Worm (Caenorhabditis elegans) whole organism, young adult: Measurements from ENCODE around the gene flp-27.

Experiments used
- B0019.2 ChIP-seq: fragments of 200-800 bp; sonication (Bioruptor generic); conservative IDR thresholded peaks from 2 replicates; pipeline ENCODE4 v1.3.6; 2022; ENCODE audit warnings: missing genetic modification reagents, missing genetic modification characterization, missing compliant biosample characterization
- B0035.1 ChIP-seq: sonication (generic microtip); optimal IDR thresholded peaks from 2 replicates; lab custom pipeline; 2016; ENCODE audit warnings: missing genetic modification characterization, mild to moderate bottlenecking, missing compliant biosample characterization, missing genotype, missing genetic modification reagents
- C06A6.2 ChIP-seq: fragments of 200-800 bp; sonication (Bioruptor generic); conservative IDR thresholded peaks from 2 replicates; pipeline ENCODE4 v1.3.6; 2022; ENCODE audit warnings: missing genetic modification characterization, missing compliant biosample characterization
- C17E4.6 ChIP-seq: fragments of 200-800 bp; sonication (Bioruptor generic); IDR thresholded peaks from 2 replicates; pipeline ENCODE4 v1.3.6; 2022; ENCODE audit warnings: missing genetic modification reagents, missing genetic modification characterization, missing compliant biosample characterization
- F23B12.7 ChIP-seq: sonication (generic microtip); optimal IDR thresholded peaks from 2 replicates; lab custom pipeline; 2017; ENCODE audit warnings: missing genetic modification characterization, mild to moderate bottlenecking, missing compliant biosample characterization, antibody characterized with exemption, moderate library complexity; ENCODE audit not compliant: insufficient read depth
- F33H1.4 ChIP-seq: fragments of 200-800 bp; sonication (Bioruptor generic); IDR thresholded peaks from 2 replicates; pipeline ENCODE4 v1.3.6; 2022; ENCODE audit warnings: missing genetic modification reagents, missing genetic modification characterization, missing compliant biosample characterization
- F39B2.1 ChIP-seq: fragments of 200-800 bp; sonication (Bioruptor generic); IDR thresholded peaks from 2 replicates; pipeline ENCODE4 v1.3.6; 2022; ENCODE audit warnings: missing genetic modification reagents, missing genetic modification characterization, missing compliant biosample characterization
- F52B5.7 ChIP-seq: sonication (generic microtip); optimal IDR thresholded peaks from 2 replicates; lab custom pipeline; 2016; ENCODE audit warnings: mild to moderate bottlenecking, missing genetic modification characterization, missing compliant biosample characterization
- F55B11.4 ChIP-seq: sonication (generic microtip); optimal IDR thresholded peaks from 2 replicates; lab custom pipeline; 2016; ENCODE audit warnings: missing compliant biosample characterization, missing genetic modification characterization, borderline replicate concordance; ENCODE audit not compliant: insufficient read depth
- F57A8.1 ChIP-seq: fragments of 200-800 bp; sonication (Bioruptor generic); optimal IDR thresholded peaks from 2 replicates; lab custom pipeline; 2018; ENCODE audit warnings: mild to moderate bottlenecking, missing genetic modification characterization, moderate library complexity, missing compliant biosample characterization
- Y53G8AR.9 ChIP-seq: fragments of 200-800 bp; sonication (Bioruptor generic); conservative IDR thresholded peaks from 2 replicates; pipeline ENCODE4 v1.3.6; 2022; ENCODE audit warnings: missing genetic modification reagents, missing genetic modification characterization, missing compliant biosample characterization
- ZK185.1 ChIP-seq: sonication (generic microtip); optimal IDR thresholded peaks from 2 replicates; lab custom pipeline; 2016; ENCODE audit warnings: mild to moderate bottlenecking, missing genetic modification characterization, missing compliant biosample characterization; ENCODE audit not compliant: poor library complexity, severe bottlenecking
- atf-7 ChIP-seq: sonication (generic microtip); optimal IDR thresholded peaks from 2 replicates; lab custom pipeline; 2017; ENCODE audit warnings: mild to moderate bottlenecking, missing genetic modification characterization, missing compliant biosample characterization
- attf-3 ChIP-seq: fragments of 200-800 bp; sonication (Bioruptor generic); conservative IDR thresholded peaks from 2 replicates; pipeline ENCODE4 v1.3.6; 2022; ENCODE audit warnings: missing genetic modification reagents, missing genetic modification characterization, missing compliant biosample characterization
- attf-6 ChIP-seq: fragments of 200-800 bp; sonication (Bioruptor generic); IDR thresholded peaks from 2 replicates; pipeline ENCODE4 v1.3.6; 2022; ENCODE audit warnings: missing genetic modification reagents, missing genetic modification characterization, missing compliant biosample characterization
- cebp-2 ChIP-seq: fragments of 200-800 bp; sonication (Bioruptor generic); IDR thresholded peaks from 2 replicates; pipeline ENCODE4 v1.3.6; 2022; ENCODE audit warnings: missing genetic modification characterization, missing compliant biosample characterization
- ceh-100 ChIP-seq: fragments of 200-800 bp; sonication (Bioruptor generic); IDR thresholded peaks from 2 replicates; pipeline ENCODE4 v1.3.6; 2022; ENCODE audit warnings: missing genetic modification reagents, missing genetic modification characterization, missing compliant biosample characterization
- ceh-27 ChIP-seq: fragments of 200-800 bp; sonication (Bioruptor generic); optimal IDR thresholded peaks from 2 replicates; lab custom pipeline; 2018; ENCODE audit warnings: mild to moderate bottlenecking, missing genetic modification characterization, moderate library complexity, missing compliant biosample characterization
- ceh-40 ChIP-seq: fragments of 200-800 bp; sonication (Bioruptor generic); IDR thresholded peaks from 2 replicates; pipeline ENCODE4 v1.3.6; 2022; ENCODE audit warnings: missing genetic modification characterization, missing compliant biosample characterization
- ceh-91 ChIP-seq: fragments of 200-800 bp; sonication (Bioruptor generic); IDR thresholded peaks from 2 replicates; pipeline ENCODE4 v1.3.6; 2022; ENCODE audit warnings: missing genetic modification reagents, missing genetic modification characterization, missing compliant biosample characterization
- chd-7 ChIP-seq: sonication (generic microtip); optimal IDR thresholded peaks from 2 replicates; lab custom pipeline; 2016; ENCODE audit warnings: mild to moderate bottlenecking, missing genetic modification characterization, moderate library complexity, missing compliant biosample characterization
- dpff-1 ChIP-seq: sonication (generic microtip); optimal IDR thresholded peaks from 2 replicates; lab custom pipeline; 2017; ENCODE audit warnings: mild to moderate bottlenecking, missing genetic modification characterization, missing compliant biosample characterization
- egl-44 ChIP-seq: fragments of 200-800 bp; sonication (Bioruptor generic); IDR thresholded peaks from 2 replicates; pipeline ENCODE4 v1.3.6; 2022; ENCODE audit warnings: missing genetic modification reagents, missing genetic modification characterization, missing compliant biosample characterization
- egrh-3 ChIP-seq: fragments of 200-800 bp; sonication (Bioruptor generic); IDR thresholded peaks from 2 replicates; pipeline ENCODE4 v1.3.6; 2022; ENCODE audit warnings: missing genetic modification reagents, missing genetic modification characterization, missing compliant biosample characterization
- ets-4 ChIP-seq: fragments of 200-800 bp; sonication (Bioruptor generic); optimal IDR thresholded peaks from 2 replicates; lab custom pipeline; 2018; ENCODE audit warnings: mild to moderate bottlenecking, missing genetic modification characterization, missing compliant biosample characterization
- fkh-3 ChIP-seq: sonication (generic microtip); optimal IDR thresholded peaks from 2 replicates; lab custom pipeline; 2016; ENCODE audit warnings: mild to moderate bottlenecking, missing genetic modification characterization, missing compliant biosample characterization
- hlh-12 ChIP-seq: sonication (generic microtip); optimal IDR thresholded peaks from 2 replicates; lab custom pipeline; 2016; ENCODE audit warnings: missing genetic modification characterization, missing compliant biosample characterization
- hmg-1.2 ChIP-seq: fragments of 200-800 bp; sonication (Bioruptor generic); IDR thresholded peaks from 2 replicates; pipeline ENCODE4 v1.3.6; 2022; ENCODE audit warnings: missing genetic modification reagents, missing genetic modification characterization, missing compliant biosample characterization
- hmg-20 ChIP-seq: fragments of 200-800 bp; sonication (Bioruptor generic); IDR thresholded peaks from 2 replicates; pipeline ENCODE4 v1.3.6; 2022; ENCODE audit warnings: missing genetic modification reagents, missing genetic modification characterization, missing compliant biosample characterization
- lag-1 ChIP-seq: fragments of 200-800 bp; sonication (Bioruptor generic); IDR thresholded peaks from 2 replicates; pipeline ENCODE4 v1.3.6; 2022; ENCODE audit warnings: missing genetic modification reagents, missing genetic modification characterization, missing compliant biosample characterization
- let-607 ChIP-seq, 2 experiments: fragments of 200-800 bp in 1 of 2; sonication (Bioruptor generic) in 1 of 2; sonication (generic microtip) in 1 of 2; optimal IDR thresholded peaks; 2 replicates each; lab custom pipeline; 2016 to 2018; ENCODE audit warnings: mild to moderate bottlenecking in 2 of 2, missing compliant biosample characterization in 2 of 2, missing genetic modification characterization in 2 of 2, moderate library complexity in 2 of 2, missing genotype in 1 of 2
- lin-26 ChIP-seq: fragments of 200-800 bp; sonication (Bioruptor generic); IDR thresholded peaks from 2 replicates; pipeline ENCODE4 v1.3.6; 2022; ENCODE audit warnings: missing genetic modification reagents, missing genetic modification characterization, missing compliant biosample characterization
- lin-54 ChIP-seq: fragments of 200-800 bp; sonication (Bioruptor generic); optimal IDR thresholded peaks from 2 replicates; lab custom pipeline; 2018; ENCODE audit warnings: mild to moderate bottlenecking, missing genetic modification characterization, missing compliant biosample characterization
- mxl-1 ChIP-seq: sonication (generic microtip); optimal IDR thresholded peaks from 2 replicates; lab custom pipeline; 2016; ENCODE audit warnings: missing genetic modification characterization, missing compliant biosample characterization
- nhr-120 ChIP-seq: fragments of 200-800 bp; sonication (Bioruptor generic); IDR thresholded peaks from 2 replicates; pipeline ENCODE4 v1.3.6; 2022; ENCODE audit warnings: missing genetic modification characterization, missing compliant biosample characterization
- nhr-80 ChIP-seq: sonication (generic microtip); optimal IDR thresholded peaks from 2 replicates; lab custom pipeline; 2016; ENCODE audit warnings: missing genetic modification characterization, missing compliant biosample characterization
- nhr-90 ChIP-seq: sonication (generic microtip); optimal IDR thresholded peaks from 2 replicates; lab custom pipeline; 2016; ENCODE audit warnings: missing genotype, mild to moderate bottlenecking, missing genetic modification characterization, missing compliant biosample characterization
- pha-4 ChIP-seq: fragments of 150-350 bp; sonication (generic microtip); optimal IDR thresholded peaks from 2 replicates; lab custom pipeline; 2014; ENCODE audit warnings: missing biosample characterization, missing genetic modification reagents, missing genetic modification characterization
- rcor-1 ChIP-seq: fragments of 200-800 bp; sonication (Bioruptor generic); IDR thresholded peaks from 2 replicates; pipeline ENCODE4 v1.3.6; 2022; ENCODE audit warnings: missing genetic modification reagents, missing genetic modification characterization, missing compliant biosample characterization
- rec-8 ChIP-seq, 2 experiments: sonication (generic microtip); optimal IDR thresholded peaks; 2 replicates each; lab custom pipeline; 2016; ENCODE audit warnings: mild to moderate bottlenecking in 2 of 2, missing genetic modification characterization in 2 of 2, missing genetic modification reagents in 2 of 2, missing genotype in 2 of 2, missing biosample characterization in 1 of 2, missing compliant biosample characterization in 1 of 2, moderate library complexity in 1 of 2
- sea-2 ChIP-seq: fragments of 200-800 bp; sonication (Bioruptor generic); IDR thresholded peaks from 2 replicates; pipeline ENCODE4 v1.3.6; 2022; ENCODE audit warnings: missing genetic modification characterization, missing compliant biosample characterization
- snpc-1.3 ChIP-seq: sonication (generic microtip); optimal IDR thresholded peaks from 2 replicates; lab custom pipeline; 2017; ENCODE audit warnings: missing genetic modification characterization, mild to moderate bottlenecking, missing compliant biosample characterization, antibody characterized with exemption, moderate library complexity, missing genotype, missing genetic modification reagents; ENCODE audit not compliant: insufficient read depth
- somi-1 ChIP-seq: fragments of 200-800 bp; sonication (Bioruptor generic); optimal IDR thresholded peaks from 2 replicates; lab custom pipeline; 2018; ENCODE audit warnings: mild to moderate bottlenecking, missing genetic modification characterization, missing compliant biosample characterization
- xnd-1 ChIP-seq: sonication (generic microtip); optimal IDR thresholded peaks from 2 replicates; lab custom pipeline; 2016; ENCODE audit warnings: missing genotype, missing genetic modification reagents, missing genetic modification characterization, missing compliant biosample characterization
- zfh-2 ChIP-seq: fragments of 200-800 bp; sonication (Bioruptor generic); conservative IDR thresholded peaks from 2 replicates; pipeline ENCODE4 v1.3.6; 2022; ENCODE audit warnings: missing genetic modification reagents, missing genetic modification characterization, missing compliant biosample characterization
- zim-3 ChIP-seq: sonication (generic microtip); optimal IDR thresholded peaks from 2 replicates; lab custom pipeline; 2017; ENCODE audit warnings: mild to moderate bottlenecking, missing genetic modification characterization, moderate library complexity, missing compliant biosample characterization
- ztf-22 ChIP-seq: fragments of 200-800 bp; sonication (Bioruptor generic); optimal IDR thresholded peaks from 2 replicates; lab custom pipeline; 2018; ENCODE audit warnings: mild to moderate bottlenecking, missing genetic modification characterization, moderate library complexity, missing compliant biosample characterization
- ztf-28 ChIP-seq: fragments of 200-800 bp; sonication (Bioruptor generic); IDR thresholded peaks from 2 replicates; pipeline ENCODE4 v1.3.6; 2022; ENCODE audit warnings: missing genetic modification reagents, missing genetic modification characterization, missing compliant biosample characterization

flp-27 gene

ce11 chrII:5661735-5662177, 19.0 kb upstream of the flp-27 start (continued):
- peak; percentile 79 for TF ChIP-seq rcor-1 (GFP tag; lab: Robert Waterston, UW)
- peak; percentile 74 for TF ChIP-seq ZK185.1 (tag; lab: Kevin White, UChicago)
- peak; percentile 55 for TF ChIP-seq ztf-22 (GFP tag; lab: Kevin White, UChicago)
- peak; percentile 74 for TF ChIP-seq attf-3 (GFP tag; lab: Robert Waterston, UW)
- peak; percentile 96 for TF ChIP-seq sea-2 (GFP tag; lab: Robert Waterston, UW)
- peak; percentile 67 for TF ChIP-seq B0019.2 (GFP tag; lab: Robert Waterston, UW)
- TF ChIP-seq C06A6.2 = peak; percentile 92
- peak; percentile 98; the same call in 1 of the 2 replicates for TF ChIP-seq nhr-120 (GFP tag; lab: Robert Waterston, UW)
- TF ChIP-seq F57A8.1 = no peak
- peak; percentile 90 for TF ChIP-seq F39B2.1
- no peak; the same call in 1 of the 2 replicates for TF ChIP-seq F33H1.4 (GFP tag; lab: Robert Waterston, UW)
- TF ChIP-seq F23B12.7 (tag; lab: Kevin White, UChicago) = no peak
- TF ChIP-seq chd-7 (tag; lab: Kevin White, UChicago) = peak; percentile 99
- peak; percentile 73 for TF ChIP-seq ceh-91
- TF ChIP-seq cebp-2 (GFP tag; lab: Robert Waterston, UW) = peak; percentile 100
- TF ChIP-seq mxl-1 (tag; lab: Kevin White, UChicago) = peak; percentile 67
- peak; percentile 94 for TF ChIP-seq ceh-40 (GFP tag; lab: Robert Waterston, UW)
- peak; percentile 100 for TF ChIP-seq F52B5.7 (tag; lab: Kevin White, UChicago)
- peak; percentile 92 for TF ChIP-seq attf-6 (GFP tag; lab: Robert Waterston, UW)
- no peak for TF ChIP-seq snpc-1.3 (tag; lab: Kevin White, UChicago)
- peak; percentile 90 for TF ChIP-seq somi-1 (GFP tag; lab: Kevin White, UChicago)
- peak; percentile 2 for TF ChIP-seq nhr-80 (tag; lab: Kevin White, UChicago)
- TF ChIP-seq xnd-1 (tag; lab: Kevin White, UChicago) = peak; percentile 50
- TF ChIP-seq ceh-100 = peak; percentile 90
- peak; percentile 91 for TF ChIP-seq hmg-20 (GFP tag; lab: Robert Waterston, UW)
- peak; percentile 91 for TF ChIP-seq B0035.1 (tag; lab: Kevin White, UChicago)
- TF ChIP-seq lin-54 (GFP tag; lab: Kevin White, UChicago) = peak; percentile 83
- TF ChIP-seq ztf-28 (GFP tag; lab: Robert Waterston, UW) = peak; percentile 93
- TF ChIP-seq Y53G8AR.9 (GFP tag; lab: Robert Waterston, UW) = peak; percentile 97
- peak; percentile 99 for TF ChIP-seq fkh-3
- TF ChIP-seq C17E4.6 (GFP tag; lab: Robert Waterston, UW) = peak; percentile 95
- peak; percentile 88 for TF ChIP-seq ceh-27 (GFP tag; lab: Kevin White, UChicago)
- no peak for TF ChIP-seq hlh-12
- no peak for TF ChIP-seq F55B11.4
- TF ChIP-seq nhr-90 (tag; lab: Kevin White, UChicago) = peak; percentile 87
- TF ChIP-seq egl-44 (GFP tag; lab: Robert Waterston, UW) = peak; percentile 90; the same call in 1 of the 2 replicates
- peak; percentile 91 for TF ChIP-seq egrh-3 (GFP tag; lab: Robert Waterston, UW)
- 0 out of 2 replicates have a peak, but pooled peaks have one; percentile 70 for TF ChIP-seq lag-1 (GFP tag; lab: Robert Waterston, UW)
- TF ChIP-seq dpff-1 (tag; lab: Kevin White, UChicago) = peak; percentile 99
- TF ChIP-seq let-607 (tag; optimal IDR thresholded peaks at IDR 0.05; lab: Kevin White, UChicago) = peak; percentile 82 to 88
- peak; percentile 85 for TF ChIP-seq lin-26 (GFP tag; lab: Robert Waterston, UW)
- no peak for TF ChIP-seq pha-4
- peak; percentile 99 for TF ChIP-seq zim-3 (tag; lab: Kevin White, UChicago)
- peak; percentile 36 to 42 for TF ChIP-seq rec-8 (tag; optimal IDR thresholded peaks at IDR 0.05; lab: Kevin White, UChicago)
- TF ChIP-seq hmg-1.2 (GFP tag; lab: Robert Waterston, UW) = peak; percentile 93
- peak; percentile 98 for TF ChIP-seq zfh-2 (GFP tag; lab: Robert Waterston, UW)
- TF ChIP-seq ets-4 = peak; percentile 69
- TF ChIP-seq atf-7 (tag; lab: Kevin White, UChicago) = peak; percentile 97
